Fruit fly (Drosophila melanogaster) whole organism, pupa: ENCODE data around the gene Pp1-13C.

Experiments used
- CG13204 ChIP-seq: fragments of 200-800 bp; sonication (Bioruptor generic); optimal IDR thresholded peaks from 2 replicates; lab custom pipeline; 2018; ENCODE audit warnings: missing biosample characterization, mild to moderate bottlenecking, missing genetic modification characterization, moderate library complexity
- CG14655 ChIP-seq: fragments of 200-800 bp; sonication (Bioruptor generic); optimal IDR thresholded peaks from 3 replicates; lab custom pipeline; 2017; ENCODE audit warnings: mild to moderate bottlenecking, missing biosample characterization, missing genetic modification reagents, missing genetic modification characterization
- CG15710 ChIP-seq: fragments of 200-800 bp; sonication (Bioruptor generic); optimal IDR thresholded peaks from 2 replicates; lab custom pipeline; 2018; ENCODE audit warnings: missing biosample characterization, mild to moderate bottlenecking, missing genetic modification characterization, moderate library complexity
- CG34367 ChIP-seq: fragments of 200-800 bp; sonication (Bioruptor generic); optimal IDR thresholded peaks from 2 replicates; lab custom pipeline; 2018; ENCODE audit warnings: missing biosample characterization, mild to moderate bottlenecking, missing genetic modification characterization
- D1 ChIP-seq: fragments of 200-800 bp; sonication (Bioruptor generic); optimal IDR thresholded peaks from 2 replicates; lab custom pipeline; 2018; ENCODE audit warnings: missing biosample characterization, mild to moderate bottlenecking, missing genetic modification characterization, moderate library complexity
- EcR ChIP-seq: fragments of 200-800 bp; sonication (Bioruptor generic); optimal IDR thresholded peaks from 3 replicates; lab custom pipeline; 2019; ENCODE audit warnings: missing biosample characterization, missing genetic modification characterization, mild to moderate bottlenecking, moderate library complexity, missing genetic modification reagents
- Snoo ChIP-seq: fragments of 200-800 bp; sonication (Bioruptor generic); optimal IDR thresholded peaks from 3 replicates; lab custom pipeline; 2017; ENCODE audit warnings: missing biosample characterization, mild to moderate bottlenecking, missing genetic modification characterization, inconsistent platforms

DNA sequence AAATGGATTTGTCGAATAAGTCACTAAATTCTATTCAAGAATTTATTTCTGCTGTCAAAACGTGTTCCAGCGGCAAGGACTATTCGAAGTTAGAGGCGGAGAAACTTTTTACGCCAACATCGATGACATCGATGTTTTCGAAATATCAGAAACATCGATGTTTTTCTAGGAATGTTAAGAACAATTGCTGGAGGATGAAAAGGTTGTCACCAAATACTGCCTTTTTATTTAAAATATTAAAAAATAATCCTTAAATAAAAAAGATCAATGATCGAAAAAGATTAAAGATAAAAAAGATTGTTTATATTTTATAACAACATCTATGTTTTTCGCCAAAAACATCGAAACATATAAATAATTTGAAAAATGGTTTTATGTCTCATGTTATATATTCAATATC is 18.8 kb downstream of the Pp1-13C start, which contains the start of gene CG9123:
- TF ChIP-seq D1 (tag; lab: Kevin White, UChicago) (no peak), Snoo (tag; lab: Kevin White, UChicago) (no peak), CG34367 (no peak), CG14655 (GFP tag; lab: Kevin White, UChicago) (no peak), EcR (GFP tag; lab: Kevin White, UChicago) (no peak), CG15710 (tag; lab: Kevin White, UChicago) (no peak), CG13204 (GFP tag; lab: Kevin White, UChicago) (no peak)
